Fruit fly (Drosophila melanogaster): ENCODE data around the gene Hibch.
A peak's percentile ranks its signal among the peaks of the same experiment; 100 is the strongest.

Hibch gene

DNA sequence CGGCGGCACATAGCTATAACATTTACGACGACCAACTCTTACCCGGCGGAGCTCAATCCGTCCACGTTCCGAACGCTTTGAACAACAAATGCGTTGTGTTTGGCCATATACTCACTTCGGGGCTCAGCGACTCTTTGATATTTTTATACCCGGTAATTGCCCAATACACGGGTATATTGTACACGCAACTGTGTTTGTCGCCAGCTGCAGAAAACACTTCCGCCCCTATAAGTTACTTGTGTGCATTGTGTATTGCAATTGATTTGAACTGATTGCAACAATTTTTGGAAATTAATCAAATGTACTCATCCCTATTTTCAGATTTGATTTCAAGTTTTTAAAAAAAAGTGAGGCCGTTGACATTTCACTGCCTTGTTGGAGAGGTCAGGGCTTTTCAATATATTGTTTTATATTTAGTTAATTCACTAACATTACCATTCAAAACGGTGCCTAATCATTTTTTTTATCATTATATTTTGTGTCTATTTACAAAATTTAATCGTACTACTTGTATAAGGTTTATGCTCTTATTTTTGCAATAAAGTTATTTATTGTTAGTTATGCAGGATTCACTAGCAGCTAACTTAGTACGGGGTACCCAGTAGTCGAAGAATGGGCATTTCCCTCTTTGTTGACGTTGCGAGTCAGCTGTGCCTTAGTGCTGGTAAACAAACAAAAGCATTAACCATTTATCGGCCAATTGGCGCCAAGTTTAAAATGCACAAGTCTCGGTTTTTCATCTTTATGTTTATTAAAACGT is 13.9 kb upstream of the Hibch start, which contains the start of gene Nagk (continued):
- TF ChIP-seq CG13287 (GFP tag; IDR thresholded peaks at IDR 0.05; ENCODE audit: partially characterized antibody) = peak; percentile 36; the same call in 1 of the 2 replicates
- TF ChIP-seq emc (GFP tag; optimal IDR thresholded peaks at IDR 0.05) = peak; percentile 45
- no peak for TF ChIP-seq CG8765 (GFP tag; IDR thresholded peaks at IDR 0.05)
- peak; percentile 54 for TF ChIP-seq CG32532 (GFP tag; IDR thresholded peaks at IDR 0.05)
- TF ChIP-seq CG12391 (tag; optimal IDR thresholded peaks at IDR 0.05) = peak; percentile 77
- no peak for TF ChIP-seq Sin3A (optimal IDR thresholded peaks at IDR 0.05)
- TF ChIP-seq CG12155 (GFP tag; optimal IDR thresholded peaks at IDR 0.05) = peak; percentile 43
- TF ChIP-seq Side (GFP tag; optimal IDR thresholded peaks at IDR 0.05) = peak; percentile 69
- peak; percentile 82 for TF ChIP-seq nmo (GFP tag; optimal IDR thresholded peaks at IDR 0.05)
- TF ChIP-seq CG30403 (GFP tag; optimal IDR thresholded peaks at IDR 0.05) = peak; percentile 77
- TF ChIP-seq Mad (GFP tag; optimal IDR thresholded peaks at IDR 0.05) = peak; percentile 36
- TF ChIP-seq luna (GFP tag; optimal IDR thresholded peaks at IDR 0.05) = no peak
- TF ChIP-seq CG1602 (GFP tag; optimal IDR thresholded peaks at IDR 0.05) = peak; percentile 57
- TF ChIP-seq CG18764 (GFP tag; optimal IDR thresholded peaks at IDR 0.05) = no peak
- no peak for TF ChIP-seq Doc2 (GFP tag; IDR thresholded peaks at IDR 0.05)
- TF ChIP-seq CG13123 (GFP tag; optimal IDR thresholded peaks at IDR 0.05) = no peak
- 0 out of 2 replicates have a peak, but pooled peaks have one; percentile 5 for TF ChIP-seq dati (GFP tag; IDR thresholded peaks at IDR 0.05)
- peak; percentile 8; the same call in 1 of the 2 replicates for TF ChIP-seq ranshi (GFP tag; IDR thresholded peaks at IDR 0.05)
- TF ChIP-seq sob (GFP tag; IDR thresholded peaks at IDR 0.05) = 0 out of 2 replicates have a peak, but pooled peaks have one; percentile 27
- TF ChIP-seq CG1603 (tag; optimal IDR thresholded peaks at IDR 0.05) = peak; percentile 48
- no peak for TF ChIP-seq br (optimal IDR thresholded peaks at IDR 0.05)
- TF ChIP-seq kni (GFP tag; optimal IDR thresholded peaks at IDR 0.05) = no peak
- 0 out of 2 replicates have a peak, but pooled peaks have one; percentile 18 for TF ChIP-seq lmd (GFP tag; IDR thresholded peaks at IDR 0.05)
- peak; percentile 69 for TF ChIP-seq CG7839 (tag; optimal IDR thresholded peaks at IDR 0.05)
- TF ChIP-seq Bgb (GFP tag; IDR thresholded peaks at IDR 0.05; ENCODE audit: partially characterized antibody) = peak; percentile 63; the same call in 1 of the 2 replicates
- TF ChIP-seq az2 (GFP tag; optimal IDR thresholded peaks at IDR 0.05) = peak; percentile 72
- TF ChIP-seq chif (GFP tag; optimal IDR thresholded peaks at IDR 0.05) = peak; percentile 9 to 72
- TF ChIP-seq ab (GFP tag; optimal IDR thresholded peaks at IDR 0.05) = no peak
- peak; percentile 59 for TF ChIP-seq ind (GFP tag; optimal IDR thresholded peaks at IDR 0.05)
- peak; percentile 52 for TF ChIP-seq CG4854 (GFP tag; optimal IDR thresholded peaks at IDR 0.05)
- peak; percentile 46 for TF ChIP-seq Nf-YB (GFP tag; optimal IDR thresholded peaks at IDR 0.05)
- no peak for TF ChIP-seq cas (GFP tag; IDR thresholded peaks at IDR 0.05)
- TF ChIP-seq vfl (GFP tag; optimal IDR thresholded peaks at IDR 0.05) = peak; percentile 33
- TF ChIP-seq cato (GFP tag; optimal IDR thresholded peaks at IDR 0.05; ENCODE audit: borderline replicate concordance) = peak; percentile 41
- peak; percentile 14 for TF ChIP-seq BEAF-32 (GFP tag; optimal IDR thresholded peaks at IDR 0.05)
- TF ChIP-seq crol (GFP tag; IDR thresholded peaks at IDR 0.05) = no peak
- 0 out of 2 replicates have a peak, but pooled peaks have one; percentile 9 for TF ChIP-seq al (GFP tag; IDR thresholded peaks at IDR 0.05)
- no peak for TF ChIP-seq Dfd (GFP tag; optimal IDR thresholded peaks at IDR 0.05)
- peak; percentile 45 for TF ChIP-seq CG6854 (GFP tag; optimal IDR thresholded peaks at IDR 0.05)
- peak; percentile 34 for TF ChIP-seq dmrt11E (tag; optimal IDR thresholded peaks at IDR 0.05)
- no peak for TF ChIP-seq sc (optimal IDR thresholded peaks at IDR 0.05)
- no peak for TF ChIP-seq sc (GFP tag; optimal IDR thresholded peaks at IDR 0.05)
- peak; percentile 19; the same call in 1 of the 2 replicates for TF ChIP-seq CG11696 (GFP tag; IDR thresholded peaks at IDR 0.05)
- TF ChIP-seq CG15011 (GFP tag; optimal IDR thresholded peaks at IDR 0.05) = peak; percentile 71
- peak; percentile 37 for TF ChIP-seq Sry-δ (GFP tag; optimal IDR thresholded peaks at IDR 0.05)
- TF ChIP-seq CG4424 (GFP tag; optimal IDR thresholded peaks at IDR 0.05) = peak; percentile 71
- peak; percentile 10 for TF ChIP-seq Elba2 (GFP tag; optimal IDR thresholded peaks at IDR 0.05)
- TF ChIP-seq PHDP (tag; optimal IDR thresholded peaks at IDR 0.05) = peak; percentile 48
- no peak for TF ChIP-seq TFAM (GFP tag; optimal IDR thresholded peaks at IDR 0.05)
- TF ChIP-seq ERR (GFP tag; optimal IDR thresholded peaks at IDR 0.05) = no peak
